Worm (Caenorhabditis elegans) whole organism, young adult: ENCODE measurements around the gene msp-74.
"Not testable (repeated sequence)": the region's sequence is repeated elsewhere in the genome, so short reads cannot be mapped to it uniquely, and the experiment has no call there.

ENCODE experiments used
- B0035.1 ChIP-seq: sonication (generic microtip); optimal IDR thresholded peaks from 2 replicates; lab custom pipeline; 2016; ENCODE audit warnings: missing genetic modification characterization, mild to moderate bottlenecking, missing compliant biosample characterization, missing genotype, missing genetic modification reagents
- C17E4.6 ChIP-seq: fragments of 200-800 bp; sonication (Bioruptor generic); IDR thresholded peaks from 2 replicates; pipeline ENCODE4 v1.3.6; 2022; ENCODE audit warnings: missing genetic modification reagents, missing genetic modification characterization, missing compliant biosample characterization
- F22D6.2 ChIP-seq: sonication (generic microtip); optimal IDR thresholded peaks from 2 replicates; lab custom pipeline; 2016; ENCODE audit warnings: mild to moderate bottlenecking, missing genetic modification characterization, missing compliant biosample characterization
- F57A8.1 ChIP-seq: fragments of 200-800 bp; sonication (Bioruptor generic); optimal IDR thresholded peaks from 2 replicates; lab custom pipeline; 2018; ENCODE audit warnings: mild to moderate bottlenecking, missing genetic modification characterization, moderate library complexity, missing compliant biosample characterization
- T07F8.4 ChIP-seq: sonication (generic microtip); optimal IDR thresholded peaks from 2 replicates; lab custom pipeline; 2016; ENCODE audit warnings: mild to moderate bottlenecking, missing genetic modification characterization, moderate library complexity, missing compliant biosample characterization
- T26A5.8 ChIP-seq: sonication (generic microtip); optimal IDR thresholded peaks from 2 replicates; lab custom pipeline; 2016; ENCODE audit warnings: missing genetic modification characterization, missing compliant biosample characterization
- ZK185.1 ChIP-seq: sonication (generic microtip); optimal IDR thresholded peaks from 2 replicates; lab custom pipeline; 2016; ENCODE audit warnings: mild to moderate bottlenecking, missing genetic modification characterization, missing compliant biosample characterization; ENCODE audit not compliant: poor library complexity, severe bottlenecking
- akir-1 ChIP-seq: fragments of 200-800 bp; sonication (Bioruptor generic); optimal IDR thresholded peaks from 2 replicates; lab custom pipeline; 2018; ENCODE audit warnings: mild to moderate bottlenecking, missing genetic modification characterization, moderate library complexity, missing compliant biosample characterization
- ama-1 ChIP-seq, 3 experiments: fragments of 150-350 bp in 1 of 3; sonication (generic microtip) in 2 of 3; optimal IDR thresholded peaks; 2 replicates each; lab custom pipeline; 2014 to 2018; ENCODE audit warnings: missing biosample characterization in 2 of 3, missing genetic modification characterization in 2 of 3, missing genetic modification reagents in 2 of 3
- aptf-2 ChIP-seq: fragments of 200-800 bp; sonication (Bioruptor generic); conservative IDR thresholded peaks from 2 replicates; pipeline ENCODE4 v1.3.6; 2022; ENCODE audit warnings: missing genetic modification reagents, missing genetic modification characterization, missing compliant biosample characterization
- aptf-3 ChIP-seq: fragments of 200-800 bp; sonication (Bioruptor generic); IDR thresholded peaks from 2 replicates; pipeline ENCODE4 v1.3.6; 2022; ENCODE audit warnings: missing genetic modification characterization, missing compliant biosample characterization
- attf-6 ChIP-seq: fragments of 200-800 bp; sonication (Bioruptor generic); IDR thresholded peaks from 2 replicates; pipeline ENCODE4 v1.3.6; 2022; ENCODE audit warnings: missing genetic modification reagents, missing genetic modification characterization, missing compliant biosample characterization
- bed-1 ChIP-seq: fragments of 200-800 bp; sonication (Bioruptor generic); IDR thresholded peaks from 2 replicates; pipeline ENCODE4 v1.3.6; 2022; ENCODE audit warnings: missing genetic modification reagents, missing genetic modification characterization, missing compliant biosample characterization
- ccch-3 ChIP-seq: fragments of 200-800 bp; sonication (Bioruptor generic); optimal IDR thresholded peaks from 2 replicates; lab custom pipeline; 2018; ENCODE audit warnings: mild to moderate bottlenecking, missing genetic modification characterization, missing compliant biosample characterization
- ceh-27 ChIP-seq: fragments of 200-800 bp; sonication (Bioruptor generic); optimal IDR thresholded peaks from 2 replicates; lab custom pipeline; 2018; ENCODE audit warnings: mild to moderate bottlenecking, missing genetic modification characterization, moderate library complexity, missing compliant biosample characterization
- ceh-91 ChIP-seq: fragments of 200-800 bp; sonication (Bioruptor generic); IDR thresholded peaks from 2 replicates; pipeline ENCODE4 v1.3.6; 2022; ENCODE audit warnings: missing genetic modification reagents, missing genetic modification characterization, missing compliant biosample characterization
- chd-7 ChIP-seq: sonication (generic microtip); optimal IDR thresholded peaks from 2 replicates; lab custom pipeline; 2016; ENCODE audit warnings: mild to moderate bottlenecking, missing genetic modification characterization, moderate library complexity, missing compliant biosample characterization
- egl-44 ChIP-seq: fragments of 200-800 bp; sonication (Bioruptor generic); IDR thresholded peaks from 2 replicates; pipeline ENCODE4 v1.3.6; 2022; ENCODE audit warnings: missing genetic modification reagents, missing genetic modification characterization, missing compliant biosample characterization
- hrde-1 ChIP-seq: sonication (generic microtip); optimal IDR thresholded peaks from 2 replicates; lab custom pipeline; 2016; ENCODE audit warnings: missing genetic modification characterization, mild to moderate bottlenecking, missing compliant biosample characterization, moderate library complexity, missing genotype, missing genetic modification reagents, borderline replicate concordance
- let-607 ChIP-seq, 2 experiments: fragments of 200-800 bp in 1 of 2; sonication (Bioruptor generic) in 1 of 2; sonication (generic microtip) in 1 of 2; optimal IDR thresholded peaks; 2 replicates each; lab custom pipeline; 2016 to 2018; ENCODE audit warnings: mild to moderate bottlenecking in 2 of 2, missing compliant biosample characterization in 2 of 2, missing genetic modification characterization in 2 of 2, moderate library complexity in 2 of 2, missing genotype in 1 of 2
- madf-3 ChIP-seq: fragments of 200-800 bp; sonication (Bioruptor generic); IDR thresholded peaks from 2 replicates; pipeline ENCODE4 v1.3.6; 2022; ENCODE audit warnings: missing genetic modification reagents, missing genetic modification characterization, missing compliant biosample characterization
- nfya-1 ChIP-seq: sonication (generic microtip); optimal IDR thresholded peaks from 2 replicates; lab custom pipeline; 2017; ENCODE audit warnings: antibody characterized with exemption, missing compliant biosample characterization, missing genetic modification characterization, borderline replicate concordance; ENCODE audit not compliant: insufficient read depth
- nfyb-1 ChIP-seq: fragments of 200-800 bp; sonication (Bioruptor generic); IDR thresholded peaks from 2 replicates; pipeline ENCODE4 v1.3.6; 2022; ENCODE audit warnings: missing genetic modification reagents, missing genetic modification characterization, missing compliant biosample characterization
- nhr-120 ChIP-seq: fragments of 200-800 bp; sonication (Bioruptor generic); IDR thresholded peaks from 2 replicates; pipeline ENCODE4 v1.3.6; 2022; ENCODE audit warnings: missing genetic modification characterization, missing compliant biosample characterization
- nhr-80 ChIP-seq: sonication (generic microtip); optimal IDR thresholded peaks from 2 replicates; lab custom pipeline; 2016; ENCODE audit warnings: missing genetic modification characterization, missing compliant biosample characterization
- pha-4 ChIP-seq: fragments of 150-350 bp; sonication (generic microtip); optimal IDR thresholded peaks from 2 replicates; lab custom pipeline; 2014; ENCODE audit warnings: missing biosample characterization, missing genetic modification reagents, missing genetic modification characterization
- rpc-1 ChIP-seq, 2 experiments: fragments of 150-350 bp in 1 of 2; sonication (generic microtip) in 1 of 2; optimal IDR thresholded peaks; 2 replicates each; lab custom pipeline; 2014 to 2018; ENCODE audit warnings: missing biosample characterization in 1 of 2, missing genetic modification characterization in 1 of 2, missing genetic modification reagents in 1 of 2, missing genotype in 1 of 2
- unc-130 ChIP-seq: sonication (generic microtip); optimal IDR thresholded peaks from 2 replicates; lab custom pipeline; 2016; ENCODE audit warnings: missing genetic modification reagents, missing genetic modification characterization, missing compliant biosample characterization
- zfh-2 ChIP-seq: fragments of 200-800 bp; sonication (Bioruptor generic); conservative IDR thresholded peaks from 2 replicates; pipeline ENCODE4 v1.3.6; 2022; ENCODE audit warnings: missing genetic modification reagents, missing genetic modification characterization, missing compliant biosample characterization
- zim-3 ChIP-seq: sonication (generic microtip); optimal IDR thresholded peaks from 2 replicates; lab custom pipeline; 2017; ENCODE audit warnings: mild to moderate bottlenecking, missing genetic modification characterization, moderate library complexity, missing compliant biosample characterization
- ztf-18 ChIP-seq: sonication (generic microtip); optimal IDR thresholded peaks from 2 replicates; lab custom pipeline; 2016; ENCODE audit warnings: missing genotype, mild to moderate bottlenecking, missing genetic modification characterization, missing compliant biosample characterization
- ztf-26 ChIP-seq: sonication (generic microtip); optimal IDR thresholded peaks from 2 replicates; lab custom pipeline; 2017; ENCODE audit warnings: missing genetic modification characterization, missing compliant biosample characterization

The msp-74 gene

ce11 chrII:5115235-5115634, at the start of gene msp-74:
msp-74 (minus strand) TSS chrII:5115335.
- TF ChIP-seq T26A5.8 (tag; lab: Kevin White, UChicago); nhr-80 (tag; lab: Kevin White, UChicago); rpc-1 (optimal IDR thresholded peaks at IDR 0.05; lab: Kevin White, UChicago); rpc-1 (tag; optimal IDR thresholded peaks at IDR 0.05; lab: Kevin White, UChicago): not testable (repeated sequence)

- TF ChIP-seq hrde-1 (tag; lab: Kevin White, UChicago) = no peak
- no peak for TF ChIP-seq F57A8.1
- TF ChIP-seq ceh-91 (GFP tag; lab: Robert Waterston, UW) = no peak
- TF ChIP-seq pha-4 = no peak
- TF ChIP-seq aptf-3 (GFP tag; lab: Robert Waterston, UW) = no peak
Measured at ce11 chrII:5163283-5163682, 48.1 kb upstream of the msp-74 start, which contains the start of gene srb-5. srb-5 (minus strand) TSS chrII:5163383.

ce11 chrII:5161102-5161501, 46.0 kb upstream of the msp-74 start, which contains the start of gene C27D6.11:
C27D6.11 (minus strand) TSS chrII:5161202.
- TF ChIP-seq ztf-26 (tag; lab: Kevin White, UChicago) = no peak
- no peak for TF ChIP-seq B0035.1
- no peak for TF ChIP-seq bed-1

- not testable (repeated sequence) for TF ChIP-seq egl-44; ztf-26 (tag; lab: Kevin White, UChicago); ztf-18 (tag; lab: Kevin White, UChicago)
Measured at ce11 chrII:5158774-5159173, 43.6 kb upstream of the msp-74 start, which contains the start of gene F58A6.9. F58A6.9 (minus strand) TSS chrII:5158874.

ce11 chrII:5157525-5157924, 42.4 kb upstream of the msp-74 start, which contains the start of gene srb-13:
srb-13 (minus strand) TSS chrII:5157625.
- TF ChIP-seq nfyb-1 (GFP tag; lab: Robert Waterston, UW) (no peak), attf-6 (GFP tag; lab: Robert Waterston, UW) (no peak), F22D6.2 (no peak), bed-1 (no peak)

ce11 chrII:5156983-5157382, 41.8 kb upstream of the msp-74 start, which contains the start of gene msp-45:
msp-45 (minus strand) TSS chrII:5157083.
- TF ChIP-seq ZK185.1 (tag; lab: Kevin White, UChicago) (no peak), zfh-2 (no peak), akir-1 (GFP tag; lab: Kevin White, UChicago) (no peak), chd-7 (tag; lab: Kevin White, UChicago) (no peak), ama-1 (optimal IDR thresholded peaks at IDR 0.05; lab: Kevin White, UChicago) (no peak), ama-1 (GFP tag; optimal IDR thresholded peaks at IDR 0.05; lab: Kevin White, UChicago) (no peak), nfya-1 (tag; lab: Kevin White, UChicago) (no peak), madf-3 (GFP tag; lab: Robert Waterston, UW) (no peak), zim-3 (tag; lab: Kevin White, UChicago) (no peak), ceh-27 (no peak), ccch-3 (no peak), nhr-120 (GFP tag; lab: Robert Waterston, UW) (no peak), T26A5.8 (tag; lab: Kevin White, UChicago) (no peak), let-607 (tag; optimal IDR thresholded peaks at IDR 0.05; lab: Kevin White, UChicago) (no peak), aptf-2 (GFP tag; lab: Robert Waterston, UW) (no peak), T07F8.4 (no peak), rpc-1 (optimal IDR thresholded peaks at IDR 0.05; lab: Kevin White, UChicago) (no peak), rpc-1 (tag; optimal IDR thresholded peaks at IDR 0.05; lab: Kevin White, UChicago) (no peak), C17E4.6 (GFP tag; lab: Robert Waterston, UW) (no peak), unc-130 (GFP tag; lab: Kevin White, UChicago) (no peak)
- TF ChIP-seq, all 124 proteins: peak for 0
